Fruit fly (Drosophila melanogaster) whole organism, embryonic: Measurements from ENCODE around the gene galla-2.

ENCODE experiments used
- CG10274 ChIP-seq: fragments of 200-800 bp; sonication (Bioruptor generic); optimal IDR thresholded peaks from 3 replicates; lab custom pipeline; 2017; ENCODE audit warnings: missing biosample characterization, mild to moderate bottlenecking, missing genetic modification characterization
- CG11456 ChIP-seq: fragments of 200-800 bp; sonication (Bioruptor generic); IDR thresholded peaks from 3 replicates; pipeline ENCODE4 v1.3.6; 2022; ENCODE audit warnings: missing biosample characterization, missing genetic modification characterization
- CG11695 ChIP-seq: fragments of 200-800 bp; sonication (Bioruptor generic); IDR thresholded peaks from 3 replicates; pipeline ENCODE4 v1.3.6; 2022; ENCODE audit warnings: missing biosample characterization, missing genetic modification characterization
- CG12104 ChIP-seq: fragments of 200-800 bp; sonication (Bioruptor generic); optimal IDR thresholded peaks from 3 replicates; lab custom pipeline; 2016; ENCODE audit warnings: missing biosample characterization, missing genetic modification characterization
- CG13296 ChIP-seq: fragments of 200-800 bp; sonication (Bioruptor generic); optimal IDR thresholded peaks from 3 replicates; lab custom pipeline; 2018; ENCODE audit warnings: missing biosample characterization, mild to moderate bottlenecking, missing genetic modification characterization
- CG14441 ChIP-seq: fragments of 200-800 bp; sonication (Bioruptor generic); IDR thresholded peaks from 2 replicates; pipeline ENCODE4 v1.3.6; 2022; ENCODE audit warnings: missing biosample characterization, missing genetic modification characterization
- CG15601 ChIP-seq: fragments of 200-800 bp; sonication (Bioruptor generic); optimal IDR thresholded peaks from 3 replicates; lab custom pipeline; 2019; ENCODE audit warnings: missing biosample characterization, mild to moderate bottlenecking, missing genetic modification characterization, moderate library complexity
- CG1602 ChIP-seq: fragments of 200-800 bp; sonication (Bioruptor generic); optimal IDR thresholded peaks from 3 replicates; lab custom pipeline; 2016; ENCODE audit warnings: missing biosample characterization, missing genetic modification characterization
- CG17385 ChIP-seq: fragments of 200-800 bp; sonication (Bioruptor generic); optimal IDR thresholded peaks from 3 replicates; lab custom pipeline; 2018; ENCODE audit warnings: missing biosample characterization, mild to moderate bottlenecking, missing genetic modification characterization
- CG17912 ChIP-seq: fragments of 200-800 bp; sonication (Bioruptor generic); optimal IDR thresholded peaks from 2 replicates; lab custom pipeline; 2018; ENCODE audit warnings: missing biosample characterization, mild to moderate bottlenecking, missing genetic modification characterization
- CG18011 ChIP-seq: fragments of 200-800 bp; sonication (Bioruptor generic); optimal IDR thresholded peaks from 2 replicates; lab custom pipeline; 2017; ENCODE audit warnings: missing biosample characterization, missing genetic modification characterization, mild to moderate bottlenecking, moderate library complexity, missing genotype
- CG1832 ChIP-seq: fragments of 200-800 bp; sonication (Bioruptor generic); optimal IDR thresholded peaks from 2 replicates; lab custom pipeline; 2017; ENCODE audit warnings: missing biosample characterization, mild to moderate bottlenecking, missing genetic modification characterization, inconsistent platforms
- CG2129 ChIP-seq: fragments of 200-800 bp; sonication (Bioruptor generic); IDR thresholded peaks from 2 replicates; pipeline ENCODE4 v1.3.6; 2022; ENCODE audit warnings: missing biosample characterization, missing genetic modification characterization; ENCODE audit not compliant: partially characterized antibody
- CG2678 ChIP-seq: fragments of 200-800 bp; sonication (Bioruptor generic); optimal IDR thresholded peaks from 3 replicates; lab custom pipeline; 2019; ENCODE audit warnings: missing biosample characterization, mild to moderate bottlenecking, missing genetic modification characterization, moderate library complexity
- CG2875 ChIP-seq: fragments of 200-800 bp; sonication (Bioruptor generic); optimal IDR thresholded peaks from 2 replicates; lab custom pipeline; 2017; ENCODE audit warnings: missing biosample characterization, mild to moderate bottlenecking, missing genetic modification characterization, missing genetic modification reagents
- CG33557 ChIP-seq: fragments of 200-800 bp; sonication (Bioruptor generic); optimal IDR thresholded peaks from 2 replicates; lab custom pipeline; 2019; ENCODE audit warnings: missing biosample characterization, mild to moderate bottlenecking, missing genetic modification characterization, moderate library complexity
- CG4707 ChIP-seq: fragments of 200-800 bp; sonication (Bioruptor generic); optimal IDR thresholded peaks from 2 replicates; lab custom pipeline; 2018; ENCODE audit warnings: missing biosample characterization, mild to moderate bottlenecking, missing genetic modification characterization, moderate library complexity
- CG7963 ChIP-seq: fragments of 200-800 bp; sonication (Bioruptor generic); IDR thresholded peaks from 3 replicates; pipeline ENCODE4 v1.3.6; 2022; ENCODE audit warnings: missing biosample characterization, missing genetic modification characterization; ENCODE audit not compliant: partially characterized antibody
- Camta ChIP-seq: fragments of 200-800 bp; sonication (Bioruptor generic); optimal IDR thresholded peaks from 2 replicates; lab custom pipeline; 2016; ENCODE audit warnings: missing biosample characterization, missing genetic modification characterization
- CkIIα-i1 ChIP-seq: fragments of 200-800 bp; sonication (Bioruptor generic); IDR thresholded peaks from 2 replicates; pipeline ENCODE4 v1.3.6; 2022; ENCODE audit warnings: missing biosample characterization, missing genetic modification characterization
- CrebB ChIP-seq: fragments of 200-800 bp; sonication (Bioruptor generic); optimal IDR thresholded peaks from 3 replicates; lab custom pipeline; 2018; ENCODE audit warnings: missing biosample characterization, mild to moderate bottlenecking, missing genetic modification characterization
- D ChIP-seq, 2 experiments: fragments of 200-800 bp in 1 of 2; fragments of >200 bp in 1 of 2; sonication (Bioruptor generic) in 1 of 2; optimal IDR thresholded peaks; 2 replicates in 1 of 2; 3 replicates in 1 of 2; lab custom pipeline; 2017; ENCODE audit warnings: mild to moderate bottlenecking in 1 of 2, missing biosample characterization in 1 of 2, missing genetic modification characterization in 1 of 2, missing genetic modification reagents in 1 of 2
- Gug ChIP-seq: fragments of 200-800 bp; sonication (Bioruptor generic); IDR thresholded peaks from 4 replicates; pipeline ENCODE4 v1.3.6; 2022; ENCODE audit warnings: missing biosample characterization, missing genetic modification characterization
- H15 ChIP-seq: fragments of 200-800 bp; sonication (Bioruptor generic); IDR thresholded peaks from 3 replicates; pipeline ENCODE4 v1.3.6; 2022; ENCODE audit warnings: missing biosample characterization, missing genetic modification characterization
- HLH3B ChIP-seq: fragments of 200-800 bp; sonication (Bioruptor generic); IDR thresholded peaks from 2 replicates; pipeline ENCODE4 v1.3.6; 2022; ENCODE audit warnings: missing biosample characterization, missing genetic modification characterization
- Lim3 ChIP-seq: fragments of 200-800 bp; sonication (Bioruptor generic); IDR thresholded peaks from 2 replicates; pipeline ENCODE4 v1.3.6; 2022; ENCODE audit warnings: missing biosample characterization, missing genetic modification characterization
- MTF-1 ChIP-seq: fragments of 200-800 bp; sonication (Bioruptor generic); optimal IDR thresholded peaks from 2 replicates; lab custom pipeline; 2018; ENCODE audit warnings: missing biosample characterization, mild to moderate bottlenecking, missing genetic modification characterization, borderline replicate concordance
- NFAT ChIP-seq: fragments of 200-800 bp; sonication (Bioruptor generic); IDR thresholded peaks from 2 replicates; pipeline ENCODE4 v1.3.6; 2022; ENCODE audit warnings: missing biosample characterization, missing genetic modification characterization
- Nf-YA ChIP-seq: fragments of 200-800 bp; sonication (Bioruptor generic); IDR thresholded peaks from 2 replicates; pipeline ENCODE4 v1.3.6; 2022; ENCODE audit warnings: missing biosample characterization, missing genetic modification characterization
- Oli ChIP-seq: fragments of 200-800 bp; sonication (Bioruptor generic); optimal IDR thresholded peaks from 2 replicates; lab custom pipeline; 2018; ENCODE audit warnings: missing biosample characterization, mild to moderate bottlenecking, missing genetic modification characterization, moderate library complexity
- Taf1 ChIP-seq: fragments of 200-800 bp; sonication (Bioruptor generic); IDR thresholded peaks from 2 replicates; pipeline ENCODE4 v1.3.6; 2022; ENCODE audit warnings: missing biosample characterization, missing genetic modification characterization
- bbx ChIP-seq: fragments of 200-800 bp; sonication (Bioruptor generic); IDR thresholded peaks from 2 replicates; pipeline ENCODE4 v1.3.6; 2022; ENCODE audit warnings: missing biosample characterization, missing genetic modification characterization; ENCODE audit not compliant: partially characterized antibody
- btn ChIP-seq: fragments of 200-800 bp; sonication (Bioruptor generic); optimal IDR thresholded peaks from 2 replicates; lab custom pipeline; 2016; ENCODE audit warnings: missing biosample characterization, missing genetic modification characterization
- corto ChIP-seq: fragments of 200-800 bp; sonication (Bioruptor generic); optimal IDR thresholded peaks from 2 replicates; lab custom pipeline; 2016; ENCODE audit warnings: missing biosample characterization, mild to moderate bottlenecking, missing genetic modification characterization, moderate library complexity
- danr ChIP-seq: fragments of 200-800 bp; sonication (Bioruptor generic); IDR thresholded peaks from 2 replicates; pipeline ENCODE4 v1.3.6; 2022; ENCODE audit warnings: missing biosample characterization, missing genetic modification characterization
- disco-r ChIP-seq: fragments of 200-800 bp; sonication (Bioruptor generic); optimal IDR thresholded peaks from 2 replicates; lab custom pipeline; 2016; ENCODE audit warnings: missing biosample characterization, missing genetic modification characterization
- eyg ChIP-seq: fragments of 200-800 bp; sonication (Bioruptor generic); optimal IDR thresholded peaks from 3 replicates; lab custom pipeline; 2016; ENCODE audit warnings: missing biosample characterization, missing genetic modification characterization
- fd3F ChIP-seq: fragments of 200-800 bp; sonication (Bioruptor generic); optimal IDR thresholded peaks from 2 replicates; lab custom pipeline; 2018; ENCODE audit warnings: missing biosample characterization, mild to moderate bottlenecking, missing genetic modification characterization, moderate library complexity
- fd96Cb ChIP-seq: fragments of 200-800 bp; sonication (Bioruptor generic); optimal IDR thresholded peaks from 2 replicates; lab custom pipeline; 2018; ENCODE audit warnings: missing biosample characterization, mild to moderate bottlenecking, missing genetic modification characterization, moderate library complexity
- gcm ChIP-seq: fragments of 200-800 bp; sonication (Bioruptor generic); optimal IDR thresholded peaks from 2 replicates; lab custom pipeline; 2019; ENCODE audit warnings: missing biosample characterization, mild to moderate bottlenecking, missing genetic modification characterization, moderate library complexity
- gcm2 ChIP-seq: fragments of 200-800 bp; sonication (Bioruptor generic); optimal IDR thresholded peaks from 2 replicates; lab custom pipeline; 2016; ENCODE audit warnings: missing biosample characterization, missing genetic modification characterization
- hbn ChIP-seq: fragments of 200-800 bp; sonication (Bioruptor generic); IDR thresholded peaks from 2 replicates; pipeline ENCODE4 v1.3.6; 2022; ENCODE audit warnings: missing biosample characterization, missing genetic modification characterization; ENCODE audit not compliant: partially characterized antibody
- her ChIP-seq: fragments of 200-800 bp; sonication (Bioruptor generic); optimal IDR thresholded peaks from 2 replicates; lab custom pipeline; 2016; ENCODE audit warnings: missing biosample characterization, missing genetic modification characterization
- pros ChIP-seq: fragments of 200-800 bp; sonication (Bioruptor generic); optimal IDR thresholded peaks from 3 replicates; lab custom pipeline; 2019; ENCODE audit warnings: missing biosample characterization, mild to moderate bottlenecking, missing genetic modification characterization, moderate library complexity
- scrt ChIP-seq: fragments of 200-800 bp; sonication (Bioruptor generic); optimal IDR thresholded peaks from 2 replicates; lab custom pipeline; 2018; ENCODE audit warnings: missing biosample characterization, mild to moderate bottlenecking, missing genetic modification characterization, moderate library complexity
- sim ChIP-seq: fragments of 200-800 bp; sonication (Bioruptor generic); IDR thresholded peaks from 2 replicates; pipeline ENCODE4 v1.3.6; 2022; ENCODE audit warnings: missing biosample characterization, missing genetic modification characterization
- stwl ChIP-seq: fragments of 200-800 bp; sonication (Bioruptor generic); optimal IDR thresholded peaks from 3 replicates; lab custom pipeline; 2018; ENCODE audit warnings: missing biosample characterization, mild to moderate bottlenecking, missing genetic modification characterization, moderate library complexity
- twi ChIP-seq: fragments of 200-800 bp; optimal IDR thresholded peaks from 2 replicates; lab custom pipeline; 2019; ENCODE audit warnings: missing biosample characterization, mild to moderate bottlenecking, missing genetic modification characterization, moderate library complexity
- wek ChIP-seq: fragments of 200-800 bp; sonication (Bioruptor generic); optimal IDR thresholded peaks from 3 replicates; lab custom pipeline; 2018; ENCODE audit warnings: missing biosample characterization, mild to moderate bottlenecking, missing genetic modification characterization, moderate library complexity

Gene galla-2

dm6 chr3L:10856534-10857030 lies 26.1 kb upstream of the galla-2 start (continued):
- TF ChIP-seq CG11695 (GFP tag; lab: Robert Waterston, UW) (no peak), gcm (GFP tag; lab: Kevin White, UChicago) (peak; percentile 13), CG14441 (0 out of 2 replicates have a peak, but pooled peaks have one; percentile 14), CrebB (tag; lab: Kevin White, UChicago) (peak; percentile 36), CG17385 (GFP tag; lab: Kevin White, UChicago) (peak; percentile 24), CG10274 (no peak), hbn (GFP tag; lab: Robert Waterston, UW) (no peak), CG15601 (tag; lab: Kevin White, UChicago) (peak; percentile 35), CG18011 (GFP tag; lab: Kevin White, UChicago) (peak; percentile 15), gcm2 (GFP tag; lab: Kevin White, UChicago) (no peak), Lim3 (GFP tag; lab: Robert Waterston, UW) (no peak), Taf1 (GFP tag; lab: Robert Waterston, UW) (no peak), CG1602 (GFP tag; lab: Kevin White, UChicago) (no peak), scrt (GFP tag; lab: Kevin White, UChicago) (peak; percentile 74), fd96Cb (tag; lab: Kevin White, UChicago) (no peak), HLH3B (GFP tag; lab: Robert Waterston, UW) (peak; percentile 23; the same call in 1 of the 2 replicates), CG33557 (GFP tag; lab: Kevin White, UChicago) (peak; percentile 24), sim (GFP tag; lab: Robert Waterston, UW) (no peak), CG12104 (GFP tag; lab: Kevin White, UChicago) (no peak), CG2678 (tag; lab: Kevin White, UChicago) (no peak), btn (no peak), CG1832 (GFP tag; lab: Kevin White, UChicago) (peak; percentile 100), stwl (tag; lab: Kevin White, UChicago) (peak; percentile 39), Gug (no peak), Oli (tag; lab: Kevin White, UChicago) (no peak), CkIIα-i1 (GFP tag; lab: Robert Waterston, UW) (no peak), Camta (GFP tag; lab: Kevin White, UChicago) (no peak), twi (tag; lab: Kevin White, UChicago) (peak; percentile 66), H15 (GFP tag; lab: Robert Waterston, UW) (no peak), CG7963 (no peak), D (optimal IDR thresholded peaks at IDR 0.05; lab: Kevin White, UChicago) (peak; percentile 79), D (GFP tag; optimal IDR thresholded peaks at IDR 0.05; lab: Kevin White, UChicago) (peak; percentile 62), disco-r (GFP tag; lab: Kevin White, UChicago) (peak; percentile 26), CG4707 (GFP tag; lab: Kevin White, UChicago) (peak; percentile 13), CG17912 (GFP tag; lab: Kevin White, UChicago) (no peak), CG13296 (GFP tag; lab: Kevin White, UChicago) (no peak), bbx (GFP tag; lab: Robert Waterston, UW) (peak; percentile 23), Nf-YA (GFP tag; lab: Robert Waterston, UW) (no peak), danr (GFP tag; lab: Robert Waterston, UW) (no peak), her (GFP tag; lab: Kevin White, UChicago) (peak; percentile 81), fd3F (no peak), CG11456 (no peak), CG2875 (GFP tag; lab: Kevin White, UChicago) (no peak), CG2129 (no peak), pros (GFP tag; lab: Kevin White, UChicago) (peak; percentile 81), corto (GFP tag; lab: Kevin White, UChicago) (no peak), NFAT (GFP tag; lab: Robert Waterston, UW) (0 out of 2 replicates have a peak, but pooled peaks have one; percentile 9), MTF-1 (GFP tag; lab: Kevin White, UChicago) (no peak), eyg (GFP tag; lab: Kevin White, UChicago) (peak; percentile 8), wek (no peak)
